Fruit fly (Drosophila melanogaster) whole organism, prepupa: ENCODE data around the gene CG31827.
A peak's percentile ranks its signal among the peaks of the same experiment; 100 is the strongest.

Source experiments
- Blimp-1 ChIP-seq: fragments of 200-800 bp; sonication (Bioruptor generic); optimal IDR thresholded peaks from 3 replicates; lab custom pipeline; 2017; ENCODE audit warnings: missing biosample characterization, missing genetic modification characterization, mild to moderate bottlenecking, moderate library complexity, missing genetic modification reagents
- CG10631 ChIP-seq: fragments of 200-800 bp; sonication (Bioruptor generic); optimal IDR thresholded peaks from 2 replicates; lab custom pipeline; 2016; ENCODE audit warnings: missing biosample characterization, missing genetic modification characterization
- CG10669 ChIP-seq: fragments of 200-800 bp; sonication (Bioruptor generic); optimal IDR thresholded peaks from 3 replicates; lab custom pipeline; 2018; ENCODE audit warnings: missing biosample characterization, mild to moderate bottlenecking, missing genetic modification characterization, moderate library complexity
- CG11294 ChIP-seq: fragments of 200-800 bp; sonication (Bioruptor generic); IDR thresholded peaks from 2 replicates; pipeline ENCODE4 v1.3.6; 2022; ENCODE audit warnings: missing biosample characterization, missing genetic modification characterization
- CG11762 ChIP-seq: fragments of 200-800 bp; sonication (Bioruptor generic); optimal IDR thresholded peaks from 3 replicates; lab custom pipeline; 2016; ENCODE audit warnings: missing biosample characterization, missing genetic modification characterization; ENCODE audit not compliant: insufficient read depth
- CG15336 ChIP-seq: fragments of 200-800 bp; sonication (Bioruptor generic); IDR thresholded peaks from 2 replicates; pipeline ENCODE4 v1.3.6; 2022; ENCODE audit warnings: missing biosample characterization, missing genetic modification characterization
- CG1621 ChIP-seq: fragments of 200-800 bp; sonication (Bioruptor generic); optimal IDR thresholded peaks from 3 replicates; lab custom pipeline; 2018; ENCODE audit warnings: missing biosample characterization, mild to moderate bottlenecking, missing genetic modification characterization
- CG16779 ChIP-seq: fragments of 200-800 bp; sonication (Bioruptor generic); optimal IDR thresholded peaks from 3 replicates; lab custom pipeline; 2017; ENCODE audit warnings: missing biosample characterization, mild to moderate bottlenecking, missing genetic modification characterization
- CG3032 ChIP-seq: fragments of 200-800 bp; optimal IDR thresholded peaks from 2 replicates; lab custom pipeline; 2019; ENCODE audit warnings: missing biosample characterization, mild to moderate bottlenecking, missing genetic modification characterization, moderate library complexity
- CG31627 ChIP-seq: fragments of 200-800 bp; sonication (Bioruptor generic); optimal IDR thresholded peaks from 3 replicates; lab custom pipeline; 2016; ENCODE audit warnings: missing biosample characterization, missing genetic modification characterization
- CG32006 ChIP-seq: fragments of 200-800 bp; sonication (Bioruptor generic); optimal IDR thresholded peaks from 3 replicates; lab custom pipeline; 2017; ENCODE audit warnings: missing biosample characterization, mild to moderate bottlenecking, missing genetic modification characterization
- CG34406 ChIP-seq: fragments of 200-800 bp; sonication (Bioruptor generic); optimal IDR thresholded peaks from 3 replicates; lab custom pipeline; 2016; ENCODE audit warnings: missing biosample characterization, missing genetic modification characterization
- CG3919 ChIP-seq: fragments of 200-800 bp; sonication (Bioruptor generic); optimal IDR thresholded peaks from 3 replicates; lab custom pipeline; 2016; ENCODE audit warnings: missing biosample characterization, missing genetic modification characterization
- CG4318 ChIP-seq: fragments of 200-800 bp; sonication (Bioruptor generic); optimal IDR thresholded peaks from 3 replicates; lab custom pipeline; 2017; ENCODE audit warnings: missing biosample characterization, mild to moderate bottlenecking, missing genetic modification characterization
- CG6163 ChIP-seq: fragments of 200-800 bp; sonication (Bioruptor generic); IDR thresholded peaks from 3 replicates; pipeline ENCODE4 v1.3.6; 2022; ENCODE audit warnings: missing biosample characterization, missing genetic modification characterization
- CG6276 ChIP-seq: fragments of 200-800 bp; sonication (Bioruptor generic); optimal IDR thresholded peaks from 2 replicates; lab custom pipeline; 2017; ENCODE audit warnings: missing biosample characterization, mild to moderate bottlenecking, missing genetic modification characterization
- CG6792 ChIP-seq: fragments of 200-800 bp; sonication (Bioruptor generic); optimal IDR thresholded peaks from 3 replicates; lab custom pipeline; 2016; ENCODE audit warnings: missing biosample characterization, missing genetic modification characterization
- CG6808 ChIP-seq: fragments of 200-800 bp; sonication (Bioruptor generic); optimal IDR thresholded peaks from 3 replicates; lab custom pipeline; 2017; ENCODE audit warnings: missing biosample characterization, missing genetic modification characterization, mild to moderate bottlenecking, moderate library complexity, missing genetic modification reagents
- CG6854 ChIP-seq: fragments of 200-800 bp; sonication (Bioruptor generic); optimal IDR thresholded peaks from 2 replicates; lab custom pipeline; 2017; ENCODE audit warnings: missing biosample characterization, mild to moderate bottlenecking, missing genetic modification characterization
- CG7368 ChIP-seq: fragments of 200-800 bp; sonication (Bioruptor generic); optimal IDR thresholded peaks from 3 replicates; lab custom pipeline; 2016; ENCODE audit warnings: missing biosample characterization, missing genetic modification characterization
- CG8119 ChIP-seq: fragments of 200-800 bp; sonication (Bioruptor generic); IDR thresholded peaks from 3 replicates; pipeline ENCODE4 v1.3.6; 2022; ENCODE audit warnings: missing biosample characterization, missing genetic modification characterization
- CG8319 ChIP-seq: fragments of 200-800 bp; sonication (Bioruptor generic); optimal IDR thresholded peaks from 3 replicates; lab custom pipeline; 2016; ENCODE audit warnings: missing biosample characterization, missing genetic modification characterization
- CG8632 ChIP-seq: fragments of 200-800 bp; sonication (Bioruptor generic); optimal IDR thresholded peaks from 3 replicates; lab custom pipeline; 2016; ENCODE audit warnings: missing biosample characterization, missing genetic modification characterization
- CG9139 ChIP-seq: fragments of 200-800 bp; sonication (Bioruptor generic); optimal IDR thresholded peaks from 3 replicates; lab custom pipeline; 2017; ENCODE audit warnings: missing biosample characterization, mild to moderate bottlenecking, missing genetic modification characterization
- Eip75B ChIP-seq: fragments of 200-800 bp; sonication (Bioruptor generic); optimal IDR thresholded peaks from 3 replicates; lab custom pipeline; 2016; ENCODE audit warnings: missing biosample characterization, missing genetic modification characterization
- Ets21C ChIP-seq: fragments of 200-800 bp; sonication (Bioruptor generic); optimal IDR thresholded peaks from 3 replicates; lab custom pipeline; 2016; ENCODE audit warnings: missing biosample characterization, missing genetic modification characterization
- Ets96B ChIP-seq: fragments of 200-800 bp; optimal IDR thresholded peaks from 2 replicates; lab custom pipeline; 2019; ENCODE audit warnings: missing biosample characterization, mild to moderate bottlenecking, missing genetic modification characterization, moderate library complexity
- Gug ChIP-seq: fragments of 200-800 bp; sonication (Bioruptor generic); IDR thresholded peaks from 2 replicates; pipeline ENCODE4 v1.3.6; 2022; ENCODE audit warnings: missing biosample characterization, missing genetic modification characterization
- Hr38 ChIP-seq: sonication (Bioruptor generic); optimal IDR thresholded peaks from 2 replicates; lab custom pipeline; 2016; ENCODE audit warnings: missing biosample characterization, missing genetic modification characterization
- Hr39 ChIP-seq: fragments of 200-800 bp; sonication (Bioruptor generic); optimal IDR thresholded peaks from 2 replicates; lab custom pipeline; 2016; ENCODE audit warnings: missing biosample characterization, missing genetic modification characterization
- Hr4 ChIP-seq: fragments of 200-800 bp; sonication (Bioruptor generic); optimal IDR thresholded peaks from 3 replicates; lab custom pipeline; 2016; ENCODE audit warnings: missing biosample characterization, missing genetic modification characterization
- Met ChIP-seq: fragments of 200-800 bp; sonication (Bioruptor generic); optimal IDR thresholded peaks from 3 replicates; lab custom pipeline; 2016; ENCODE audit warnings: missing biosample characterization, missing genetic modification characterization
- OdsH ChIP-seq: fragments of 200-800 bp; sonication (Bioruptor generic); optimal IDR thresholded peaks from 3 replicates; lab custom pipeline; 2016; ENCODE audit warnings: missing biosample characterization, missing genetic modification characterization
- Smox ChIP-seq: fragments of 200-800 bp; sonication (Bioruptor generic); optimal IDR thresholded peaks from 3 replicates; lab custom pipeline; 2016; ENCODE audit warnings: missing biosample characterization, missing genetic modification characterization
- Sox102F ChIP-seq: fragments of 200-800 bp; sonication (Bioruptor generic); optimal IDR thresholded peaks from 2 replicates; lab custom pipeline; 2016; ENCODE audit warnings: missing biosample characterization, mild to moderate bottlenecking, missing genetic modification characterization
- Sox14 ChIP-seq: fragments of 200-800 bp; sonication (Bioruptor generic); optimal IDR thresholded peaks from 3 replicates; lab custom pipeline; 2016; ENCODE audit warnings: missing biosample characterization, missing genetic modification characterization
- achi ChIP-seq: fragments of 200-800 bp; sonication (Bioruptor generic); optimal IDR thresholded peaks from 3 replicates; lab custom pipeline; 2016; ENCODE audit warnings: missing biosample characterization, missing genetic modification characterization
- acj6 ChIP-seq: fragments of 200-800 bp; sonication (Bioruptor generic); optimal IDR thresholded peaks from 3 replicates; lab custom pipeline; 2016; ENCODE audit warnings: missing biosample characterization, missing genetic modification characterization
- dsx ChIP-seq: fragments of 200-800 bp; optimal IDR thresholded peaks from 3 replicates; lab custom pipeline; 2019; ENCODE audit warnings: missing biosample characterization, mild to moderate bottlenecking, missing genetic modification characterization, moderate library complexity; ENCODE audit not compliant: poor library complexity, severe bottlenecking
- eg ChIP-seq: fragments of 200-800 bp; sonication (Bioruptor generic); IDR thresholded peaks from 3 replicates; pipeline ENCODE4 v1.3.6; 2022; ENCODE audit warnings: missing biosample characterization, missing genetic modification characterization
- esn ChIP-seq: fragments of 200-800 bp; sonication (Bioruptor generic); optimal IDR thresholded peaks from 2 replicates; lab custom pipeline; 2016; ENCODE audit warnings: missing biosample characterization, mild to moderate bottlenecking, missing genetic modification characterization, moderate library complexity
- fd59A ChIP-seq: fragments of 200-800 bp; sonication (Bioruptor generic); optimal IDR thresholded peaks from 2 replicates; lab custom pipeline; 2017; ENCODE audit warnings: missing biosample characterization, mild to moderate bottlenecking, missing genetic modification characterization, missing genetic modification reagents
- fd85E ChIP-seq: fragments of 200-800 bp; sonication (Bioruptor generic); optimal IDR thresholded peaks from 3 replicates; lab custom pipeline; 2016; ENCODE audit warnings: missing biosample characterization, missing genetic modification characterization
- fkh ChIP-seq: fragments of 200-800 bp; sonication (Bioruptor generic); optimal IDR thresholded peaks from 3 replicates; lab custom pipeline; 2017; ENCODE audit warnings: missing biosample characterization, mild to moderate bottlenecking, missing genetic modification characterization, moderate library complexity
- lz ChIP-seq: fragments of 200-800 bp; sonication (Bioruptor generic); optimal IDR thresholded peaks from 3 replicates; lab custom pipeline; 2016; ENCODE audit warnings: missing biosample characterization, missing genetic modification characterization
- net ChIP-seq: fragments of 200-800 bp; sonication (Bioruptor generic); optimal IDR thresholded peaks from 3 replicates; lab custom pipeline; 2016; ENCODE audit warnings: missing biosample characterization, missing genetic modification characterization
- pdm3 ChIP-seq: fragments of 200-800 bp; sonication (Bioruptor generic); optimal IDR thresholded peaks from 3 replicates; lab custom pipeline; 2016; ENCODE audit warnings: missing biosample characterization, missing genetic modification characterization
- salr ChIP-seq, 2 experiments: fragments of 200-800 bp; sonication (Bioruptor generic); optimal IDR thresholded peaks; 3 replicates each; lab custom pipeline; 2016 to 2018; ENCODE audit warnings: missing biosample characterization in 2 of 2, missing genetic modification characterization in 2 of 2, mild to moderate bottlenecking in 1 of 2
- spab ChIP-seq: fragments of 200-800 bp; sonication (Bioruptor generic); optimal IDR thresholded peaks from 2 replicates; lab custom pipeline; 2017; ENCODE audit warnings: missing biosample characterization, mild to moderate bottlenecking, missing genetic modification characterization, missing genetic modification reagents
- ss ChIP-seq, 2 experiments: fragments of 200-800 bp; sonication (Bioruptor generic); optimal IDR thresholded peaks; 2 replicates in 1 of 2; 3 replicates in 1 of 2; lab custom pipeline; 2017 to 2018; ENCODE audit warnings: mild to moderate bottlenecking in 2 of 2, missing biosample characterization in 2 of 2, missing genetic modification characterization in 2 of 2, moderate library complexity in 1 of 2
- topi ChIP-seq: fragments of 200-800 bp; sonication (Bioruptor generic); optimal IDR thresholded peaks from 3 replicates; lab custom pipeline; 2016; ENCODE audit warnings: missing biosample characterization, missing genetic modification characterization
- vri ChIP-seq: fragments of 200-800 bp; sonication (Bioruptor generic); optimal IDR thresholded peaks from 3 replicates; lab custom pipeline; 2016; ENCODE audit warnings: missing biosample characterization, mild to moderate bottlenecking, missing genetic modification characterization

CG31827 gene

DNA sequence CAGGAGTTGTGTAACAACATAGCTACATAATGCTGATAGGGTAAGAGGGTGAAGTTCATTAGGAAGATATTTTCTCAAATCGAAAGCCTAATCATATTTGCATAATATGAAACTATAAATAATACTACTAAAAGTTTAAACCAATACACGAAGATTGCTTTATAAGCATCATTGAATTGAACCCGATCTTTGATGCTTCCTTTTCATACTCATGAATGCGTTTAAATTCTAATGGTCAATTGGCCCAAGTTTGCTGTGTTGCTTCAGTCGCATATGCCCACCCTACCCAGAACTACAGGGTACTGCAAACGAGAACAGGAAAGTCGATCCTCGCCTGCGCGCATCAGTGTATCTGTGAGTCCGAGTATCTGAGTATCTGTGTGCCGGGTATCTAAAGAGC, 38.6 kb downstream of the CG31827 start:
- TF ChIP-seq Blimp-1 (GFP tag; lab: Kevin White, UChicago) (no peak), spab (GFP tag; lab: Kevin White, UChicago) (peak; percentile 20), CG8632 (peak; percentile 92), Sox14 (GFP tag; lab: Kevin White, UChicago) (peak; percentile 96), fd85E (GFP tag; lab: Kevin White, UChicago) (no peak), vri (GFP tag; lab: Kevin White, UChicago) (peak; percentile 94), pdm3 (peak; percentile 94), CG32006 (GFP tag; lab: Kevin White, UChicago) (peak; percentile 65), CG10631 (GFP tag; lab: Kevin White, UChicago) (peak; percentile 95), net (peak; percentile 85), Hr38 (no peak), Smox (peak; percentile 97), Met (GFP tag; lab: Kevin White, UChicago) (peak; percentile 96), Gug (no peak), eg (GFP tag; lab: Robert Waterston, UW) (no peak), CG1621 (tag; lab: Kevin White, UChicago) (peak; percentile 89), CG8119 (0 out of 3 replicates have a peak, but pooled peaks have one; percentile 54), Ets21C (GFP tag; lab: Kevin White, UChicago) (peak; percentile 96), Ets96B (tag; lab: Kevin White, UChicago) (peak; percentile 2), CG15336 (GFP tag; lab: Robert Waterston, UW) (no peak), CG34406 (GFP tag; lab: Kevin White, UChicago) (peak; percentile 92), ss (GFP tag; optimal IDR thresholded peaks at IDR 0.05; lab: Kevin White, UChicago) (no peak), CG3919 (GFP tag; lab: Kevin White, UChicago) (peak; percentile 7), CG3032 (peak; percentile 40), CG6276 (GFP tag; lab: Kevin White, UChicago) (no peak), CG6854 (GFP tag; lab: Kevin White, UChicago) (peak; percentile 54), lz (peak; percentile 97), fkh (GFP tag; lab: Kevin White, UChicago) (no peak), topi (GFP tag; lab: Kevin White, UChicago) (peak; percentile 45), CG11294 (no peak), Hr4 (peak; percentile 35), CG11762 (GFP tag; lab: Kevin White, UChicago) (no peak), CG31627 (GFP tag; lab: Kevin White, UChicago) (peak; percentile 98), CG8319 (GFP tag; lab: Kevin White, UChicago) (no peak), CG6163 (GFP tag; lab: Robert Waterston, UW) (peak; percentile 81), CG10669 (GFP tag; lab: Kevin White, UChicago) (peak; percentile 32), Eip75B (peak; percentile 95), OdsH (GFP tag; lab: Kevin White, UChicago) (peak; percentile 92), CG16779 (peak; percentile 78), salr (GFP tag; optimal IDR thresholded peaks at IDR 0.05; lab: Kevin White, UChicago) (peak; percentile 80 to 88), CG9139 (GFP tag; lab: Kevin White, UChicago) (no peak), CG6792 (peak; percentile 95), esn (GFP tag; lab: Kevin White, UChicago) (peak; percentile 98), fd59A (GFP tag; lab: Kevin White, UChicago) (peak; percentile 93), CG7368 (GFP tag; lab: Kevin White, UChicago) (peak; percentile 48), achi (GFP tag; lab: Kevin White, UChicago) (peak; percentile 92), CG4318 (GFP tag; lab: Kevin White, UChicago) (peak; percentile 12), dsx (GFP tag; lab: Kevin White, UChicago) (no peak), Sox102F (peak; percentile 96), Hr39 (GFP tag; lab: Kevin White, UChicago) (peak; percentile 97), acj6 (GFP tag; lab: Kevin White, UChicago) (peak; percentile 96), CG6808 (GFP tag; lab: Kevin White, UChicago) (peak; percentile 19)
